Worm (Caenorhabditis elegans) whole organism, early embryonic: ENCODE results near the gene srh-209.

Experiments used
- B0310.2 ChIP-seq: sonication (generic microtip); optimal IDR thresholded peaks from 2 replicates; lab custom pipeline; 2016; ENCODE audit warnings: mild to moderate bottlenecking, missing genetic modification characterization, missing compliant biosample characterization
- F13C5.2 ChIP-seq: sonication (generic microtip); optimal IDR thresholded peaks from 2 replicates; lab custom pipeline; 2017; ENCODE audit warnings: mild to moderate bottlenecking, missing genetic modification characterization, inconsistent platforms, missing compliant biosample characterization
- aly-1 ChIP-seq: sonication (generic microtip); optimal IDR thresholded peaks from 2 replicates; lab custom pipeline; 2016; ENCODE audit warnings: missing genetic modification characterization, missing compliant biosample characterization
- ama-1 ChIP-seq: fragments of 150-350 bp; optimal IDR thresholded peaks from 2 replicates; lab custom pipeline; 2014
- ceh-13 ChIP-seq: fragments of 200-800 bp; sonication (Bioruptor generic); optimal IDR thresholded peaks from 2 replicates; lab custom pipeline; 2018; ENCODE audit warnings: mild to moderate bottlenecking, missing genetic modification characterization, missing compliant biosample characterization
- ceh-36 ChIP-seq: sonication (generic microtip); optimal IDR thresholded peaks from 2 replicates; lab custom pipeline; 2016; ENCODE audit warnings: missing genetic modification characterization, inconsistent platforms, missing compliant biosample characterization
- ets-7 ChIP-seq: sonication (generic microtip); optimal IDR thresholded peaks from 2 replicates; lab custom pipeline; 2016; ENCODE audit warnings: missing genotype, missing genetic modification characterization, missing compliant biosample characterization
- flt-1 ChIP-seq: fragments of 200-800 bp; sonication (Bioruptor generic); IDR thresholded peaks from 2 replicates; pipeline ENCODE4 v1.3.6; 2022; ENCODE audit warnings: missing genetic modification characterization, missing compliant biosample characterization
- hmbx-1 ChIP-seq: sonication (generic microtip); optimal IDR thresholded peaks from 2 replicates; lab custom pipeline; 2016; ENCODE audit warnings: mild to moderate bottlenecking, missing genetic modification characterization, missing compliant biosample characterization
- hmg-4 ChIP-seq: fragments of 200-800 bp; sonication (Bioruptor generic); optimal IDR thresholded peaks from 2 replicates; lab custom pipeline; 2018; ENCODE audit warnings: mild to moderate bottlenecking, missing genetic modification characterization, missing compliant biosample characterization
- hnd-1 ChIP-seq: sonication (generic microtip); optimal IDR thresholded peaks from 2 replicates; lab custom pipeline; 2016; ENCODE audit warnings: missing genetic modification characterization, missing compliant biosample characterization
- pes-1 ChIP-seq: fragments of 200-800 bp; sonication (Bioruptor generic); IDR thresholded peaks from 2 replicates; pipeline ENCODE4 v1.3.6; 2022; ENCODE audit warnings: missing genetic modification reagents, missing genetic modification characterization, missing compliant biosample characterization
- scrt-1 ChIP-seq: fragments of 200-800 bp; sonication (Bioruptor generic); IDR thresholded peaks from 2 replicates; pipeline ENCODE4 v1.3.6; 2022; ENCODE audit warnings: missing genetic modification characterization, missing compliant biosample characterization
- sea-1 ChIP-seq: fragments of 200-800 bp; sonication (Bioruptor generic); conservative IDR thresholded peaks from 2 replicates; pipeline ENCODE4 v1.3.6; 2022; ENCODE audit warnings: missing genetic modification characterization, missing compliant biosample characterization
- tra-4 ChIP-seq: sonication (generic microtip); optimal IDR thresholded peaks from 2 replicates; lab custom pipeline; 2017; ENCODE audit warnings: missing genetic modification characterization, missing compliant biosample characterization

Gene srh-209

DNA sequence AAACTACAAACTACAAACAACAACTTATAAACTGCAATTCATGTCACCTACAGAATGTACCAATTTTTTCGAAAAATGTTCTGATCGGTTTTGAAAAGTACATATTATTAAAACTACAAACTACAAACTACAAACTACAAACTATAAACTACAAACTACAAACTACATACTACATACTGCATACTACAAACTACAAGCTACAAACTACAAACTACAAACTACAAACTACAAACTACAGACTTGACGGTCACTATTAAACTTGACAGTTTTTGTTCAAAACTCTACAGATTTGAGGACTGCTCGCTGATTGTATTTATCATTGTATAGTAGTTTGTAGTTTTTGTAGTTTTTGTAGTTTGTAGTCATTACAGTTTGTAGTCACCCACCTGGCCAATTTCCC, 50.4 kb downstream of the srh-209 start:
- TF ChIP-seq tra-4 (tag; lab: Kevin White, UChicago) (no peak), hmbx-1 (tag; lab: Kevin White, UChicago) (no peak), flt-1 (GFP tag; lab: Robert Waterston, UW) (no peak), F13C5.2 (tag; lab: Kevin White, UChicago) (no peak), scrt-1 (GFP tag; lab: Robert Waterston, UW) (no peak), hnd-1 (tag; lab: Kevin White, UChicago) (no peak), hmg-4 (GFP tag; lab: Kevin White, UChicago) (no peak), ama-1 (lab: Kevin White, UChicago) (no peak), ceh-13 (no peak), B0310.2 (tag; lab: Kevin White, UChicago) (no peak), ets-7 (no peak), pes-1 (GFP tag; lab: Robert Waterston, UW) (no peak), ceh-36 (tag; lab: Kevin White, UChicago) (no peak), sea-1 (GFP tag; lab: Robert Waterston, UW) (no peak), aly-1 (tag; lab: Kevin White, UChicago) (no peak)
